Fruit fly (Drosophila melanogaster) Kc167 (cell line): ENCODE measurements around the gene SdicB.
"Not testable (repeated sequence)": the region's sequence is repeated elsewhere in the genome, so short reads cannot be mapped to it uniquely, and the experiment has no call there.

Experiments
- Myc ChIP-seq: fragments of >200 bp; optimal IDR thresholded peaks from 2 replicates; lab custom pipeline; 2017; ENCODE audit warnings: missing external identifiers
- Sin3A ChIP-seq: fragments of >200 bp; optimal IDR thresholded peaks from 2 replicates; lab custom pipeline; 2018; ENCODE audit warnings: missing external identifiers
- h ChIP-seq: fragments of >200 bp; optimal IDR thresholded peaks from 3 replicates; lab custom pipeline; 2018; ENCODE audit warnings: missing external identifiers
- insv ChIP-seq: fragments of >200 bp; optimal IDR thresholded peaks from 3 replicates; lab custom pipeline; 2018; ENCODE audit warnings: missing external identifiers
- psq ChIP-seq: fragments of >200 bp; optimal IDR thresholded peaks from 2 replicates; lab custom pipeline; 2017; ENCODE audit warnings: missing external identifiers

DNA sequence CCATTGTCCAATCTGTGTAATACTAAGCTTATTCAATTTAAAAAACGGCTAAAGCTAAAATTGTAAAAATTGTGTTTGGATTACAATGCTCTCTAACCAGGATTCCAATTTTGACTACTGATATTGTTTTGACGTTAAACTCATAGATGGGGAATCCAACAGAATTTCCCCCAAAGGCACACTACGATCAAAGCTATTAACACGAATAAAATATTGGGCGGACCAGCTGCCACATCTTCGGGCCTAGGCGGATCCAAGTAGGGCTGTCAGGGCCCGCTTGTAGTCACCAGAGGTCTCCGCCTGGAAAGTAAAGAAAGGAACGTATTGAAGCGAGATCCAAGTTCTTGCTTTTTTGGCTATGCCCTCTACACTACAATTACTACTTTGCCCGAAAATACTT, 7.8 kb upstream of the SdicB start, which contains the start of gene SdicC:
- TF ChIP-seq insv, psq, h, Sin3A, Myc (lab: Kevin White, UChicago): not testable (repeated sequence)
